Worm (Caenorhabditis elegans): ENCODE data around the gene abhd-14.

The abhd-14 gene

DNA sequence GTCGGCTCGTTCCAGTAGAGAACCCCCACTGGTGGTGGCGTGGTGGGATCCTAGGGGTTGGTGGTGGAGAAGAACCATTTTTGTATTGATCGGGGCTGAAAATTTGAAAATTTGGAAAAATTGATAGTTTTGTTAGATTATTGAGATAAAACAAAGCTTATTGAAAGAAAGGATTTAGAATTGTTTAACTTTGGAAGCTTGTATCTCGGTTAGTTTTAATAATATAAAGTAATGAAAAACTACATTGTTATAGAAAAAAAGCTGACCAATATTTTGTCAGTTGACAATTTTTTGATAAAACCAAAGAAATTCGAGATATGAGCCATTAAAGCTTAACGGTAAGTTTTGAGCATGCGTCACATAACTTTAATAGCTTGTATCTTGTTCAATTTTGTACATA is at the start of gene abhd-14:
Gene abhd-14 (minus strand): TSS at position 101 of the 400 bp plus-strand sequence.
- no peak for TF ChIP-seq elt-1 (tag; optimal IDR thresholded peaks at IDR 0.05; ENCODE audit: borderline replicate concordance, insufficient read depth)
- TF ChIP-seq nhr-237 (tag; optimal IDR thresholded peaks at IDR 0.05) = no peak
- TF ChIP-seq tbx-8 (GFP tag; optimal IDR thresholded peaks at IDR 0.05) = no peak
- TF ChIP-seq ham-2 (GFP tag; optimal IDR thresholded peaks at IDR 0.05) = no peak
- no peak for TF ChIP-seq mep-1 (tag; optimal IDR thresholded peaks at IDR 0.05)
- TF ChIP-seq unc-39 (tag; optimal IDR thresholded peaks at IDR 0.05) = no peak
- no peak for TF ChIP-seq ceh-83 (GFP tag; optimal IDR thresholded peaks at IDR 0.05)
- TF ChIP-seq pha-4 (tag; optimal IDR thresholded peaks at IDR 0.05) = no peak
- no peak for TF ChIP-seq mab-5 (tag; optimal IDR thresholded peaks at IDR 0.05)
- no peak for TF ChIP-seq drap-1 (GFP tag; optimal IDR thresholded peaks at IDR 0.05)
- TF ChIP-seq ztf-11 (tag; optimal IDR thresholded peaks at IDR 0.05) = no peak
- no peak for TF ChIP-seq cnd-1 (tag; optimal IDR thresholded peaks at IDR 0.05)

ce11 chrIV:1075484-1075883 is 45.6 kb upstream of the abhd-14 start:
- TF ChIP-seq flh-1 (GFP tag; optimal IDR thresholded peaks at IDR 0.05) (no peak), nhr-237 (tag; optimal IDR thresholded peaks at IDR 0.05) (no peak), elt-3 (tag; optimal IDR thresholded peaks at IDR 0.05) (no peak), lsy-2 (tag; optimal IDR thresholded peaks at IDR 0.05) (no peak)

DNA sequence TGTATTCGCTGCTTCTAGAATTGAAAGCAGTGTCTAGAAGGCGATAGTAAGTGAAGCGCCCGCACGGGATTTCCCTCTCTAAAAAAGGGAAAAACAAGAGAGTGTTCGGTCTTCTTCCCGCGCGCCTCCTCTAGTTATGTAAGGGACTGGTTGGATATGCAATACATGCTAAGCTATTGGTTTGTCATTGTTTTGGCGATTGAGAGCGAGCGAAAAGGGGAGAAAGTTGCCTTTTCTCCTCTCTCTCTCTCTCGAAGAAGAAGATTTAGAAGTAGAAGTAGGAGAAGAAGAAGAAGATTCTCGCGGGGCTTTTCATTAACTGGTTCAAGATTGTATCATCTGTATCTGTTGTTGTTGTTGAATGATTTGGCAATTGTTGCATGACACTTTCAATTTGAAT is 44.2 kb upstream of the abhd-14 start:
- TF ChIP-seq elt-3 (tag; optimal IDR thresholded peaks at IDR 0.05) (no peak), snpc-4 (tag; optimal IDR thresholded peaks at IDR 0.05) (no peak), ceh-43 (GFP tag; optimal IDR thresholded peaks at IDR 0.05) (no peak), blmp-1 (tag; optimal IDR thresholded peaks at IDR 0.05) (peak; percentile 57), drap-1 (GFP tag; optimal IDR thresholded peaks at IDR 0.05) (no peak), sptf-1 (tag; optimal IDR thresholded peaks at IDR 0.05) (no peak)

DNA sequence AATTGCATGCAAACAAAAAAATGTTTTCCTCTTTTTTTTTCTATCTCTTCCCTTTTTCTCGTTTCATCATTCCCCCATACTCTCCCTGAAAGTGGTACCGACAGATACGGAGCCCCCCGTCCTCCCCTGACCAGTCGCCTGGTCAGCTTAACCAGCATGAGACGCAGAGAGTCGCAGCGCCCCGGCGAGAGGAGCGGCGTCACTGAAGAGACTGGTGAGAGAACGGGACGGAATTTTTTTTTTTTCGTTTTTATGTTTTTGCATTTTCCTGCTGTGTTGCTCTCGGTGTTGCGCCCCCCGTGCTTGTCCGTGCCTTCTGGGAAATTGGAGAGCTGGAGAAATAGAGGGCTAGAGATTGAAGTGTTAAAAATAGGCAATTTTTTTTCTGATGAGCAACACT is 40.5 kb upstream of the abhd-14 start:
- TF ChIP-seq pha-4 (tag; optimal IDR thresholded peaks at IDR 0.05) (no peak), drap-1 (GFP tag; optimal IDR thresholded peaks at IDR 0.05) (no peak), ztf-11 (tag; optimal IDR thresholded peaks at IDR 0.05) (no peak), ham-2 (GFP tag; optimal IDR thresholded peaks at IDR 0.05) (no peak), nhr-28 (tag; optimal IDR thresholded peaks at IDR 0.05) (no peak), elt-3 (tag; optimal IDR thresholded peaks at IDR 0.05) (no peak), mep-1 (tag; optimal IDR thresholded peaks at IDR 0.05) (no peak), mab-5 (tag; optimal IDR thresholded peaks at IDR 0.05) (no peak), elt-1 (tag; optimal IDR thresholded peaks at IDR 0.05; ENCODE audit: borderline replicate concordance, insufficient read depth) (no peak), nhr-76 (tag; optimal IDR thresholded peaks at IDR 0.05) (no peak), ceh-43 (GFP tag; optimal IDR thresholded peaks at IDR 0.05) (no peak), ces-1 (GFP tag; optimal IDR thresholded peaks at IDR 0.05) (no peak), unc-62 (GFP tag; optimal IDR thresholded peaks at IDR 0.05) (no peak)

ce11 chrIV:1068730-1069244 is 38.9 kb upstream of the abhd-14 start:
- TF ChIP-seq tbx-8 (GFP tag; optimal IDR thresholded peaks at IDR 0.05) = no peak
- TF ChIP-seq pha-4 (tag; optimal IDR thresholded peaks at IDR 0.05) = no peak
- no peak for TF ChIP-seq nhr-2 (tag; optimal IDR thresholded peaks at IDR 0.05)
- TF ChIP-seq ces-1 (GFP tag; optimal IDR thresholded peaks at IDR 0.05) = no peak
- TF ChIP-seq lin-13 (tag; optimal IDR thresholded peaks at IDR 0.05) = no peak
- no peak for TF ChIP-seq unc-39 (tag; optimal IDR thresholded peaks at IDR 0.05)
- TF ChIP-seq blmp-1 (tag; optimal IDR thresholded peaks at IDR 0.05) = no peak
- TF ChIP-seq nhr-28 (tag; optimal IDR thresholded peaks at IDR 0.05) = no peak
- TF ChIP-seq ztf-11 (tag; optimal IDR thresholded peaks at IDR 0.05) = no peak
- no peak for TF ChIP-seq flh-1 (GFP tag; optimal IDR thresholded peaks at IDR 0.05)
- TF ChIP-seq nhr-12 (tag; optimal IDR thresholded peaks at IDR 0.05) = no peak
- no peak for TF ChIP-seq sptf-1 (tag; optimal IDR thresholded peaks at IDR 0.05)
- no peak for TF ChIP-seq mls-2 (tag; optimal IDR thresholded peaks at IDR 0.05)
- TF ChIP-seq lin-32 (GFP tag; optimal IDR thresholded peaks at IDR 0.05) = no peak
- no peak for TF ChIP-seq zip-8 (tag; optimal IDR thresholded peaks at IDR 0.05)
- TF ChIP-seq unc-120 (tag; optimal IDR thresholded peaks at IDR 0.05; ENCODE audit: poor library complexity, severe bottlenecking) = no peak
- no peak for TF ChIP-seq mab-5 (tag; optimal IDR thresholded peaks at IDR 0.05)

DNA sequence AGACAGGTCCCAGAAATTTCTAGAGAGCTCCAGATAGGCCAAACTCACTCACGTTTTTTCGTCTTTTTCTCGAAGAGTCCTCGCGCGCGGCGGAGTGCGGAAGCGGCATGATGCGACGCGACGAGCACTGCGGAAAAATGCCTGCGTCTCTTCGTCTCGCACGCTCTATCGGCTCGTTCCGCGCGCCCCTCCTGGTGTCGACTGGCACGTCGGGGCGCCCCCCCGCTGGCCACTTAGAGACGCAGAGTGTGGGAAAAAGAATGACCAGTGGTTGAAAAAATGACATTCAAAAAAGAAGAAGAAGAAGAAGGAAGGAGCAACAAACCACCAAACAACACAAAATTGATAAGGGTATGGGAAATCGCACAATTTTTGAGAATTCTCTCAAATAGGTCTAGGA is 37.6 kb upstream of the abhd-14 start, which contains the start of gene znf-782:
Gene znf-782 (minus strand): TSS at position 96 of the 400 bp plus-strand sequence.
- TF ChIP-seq mep-1 (tag; optimal IDR thresholded peaks at IDR 0.05) (no peak), pha-4 (tag; optimal IDR thresholded peaks at IDR 0.05) (peak; percentile 16), M03D4.4 (tag; optimal IDR thresholded peaks at IDR 0.05) (peak; percentile 31), sptf-1 (tag; optimal IDR thresholded peaks at IDR 0.05) (peak; percentile 51)
